Worm (Caenorhabditis elegans) whole organism, young adult: ENCODE measurements around the gene Y62H9A.15.

Source experiments
- C06A6.2 ChIP-seq: fragments of 200-800 bp; sonication (Bioruptor generic); conservative IDR thresholded peaks from 2 replicates; pipeline ENCODE4 v1.3.6; 2022; ENCODE audit warnings: missing genetic modification characterization, missing compliant biosample characterization
- F57C9.4 ChIP-seq: sonication (generic microtip); optimal IDR thresholded peaks from 2 replicates; lab custom pipeline; 2017; ENCODE audit warnings: mild to moderate bottlenecking, missing genetic modification characterization, missing compliant biosample characterization
- ama-1 ChIP-seq, 3 experiments: fragments of 150-350 bp in 1 of 3; sonication (generic microtip) in 2 of 3; optimal IDR thresholded peaks; 2 replicates each; lab custom pipeline; 2014 to 2018; ENCODE audit warnings: missing biosample characterization in 2 of 3, missing genetic modification characterization in 2 of 3, missing genetic modification reagents in 2 of 3
- cebp-1 ChIP-seq, 2 experiments: fragments of 200-800 bp in 1 of 2; sonication (Bioruptor generic) in 1 of 2; sonication (generic microtip) in 1 of 2; IDR thresholded peaks in 1 of 2; optimal IDR thresholded peaks in 1 of 2; 2 replicates each; pipeline versions ENCODE4 v1.3.6 to Lab custom; 2017 to 2022; ENCODE audit warnings: missing compliant biosample characterization in 2 of 2, missing genetic modification characterization in 2 of 2, mild to moderate bottlenecking in 1 of 2, missing genetic modification reagents in 1 of 2, moderate library complexity in 1 of 2
- ceh-40 ChIP-seq: fragments of 200-800 bp; sonication (Bioruptor generic); IDR thresholded peaks from 2 replicates; pipeline ENCODE4 v1.3.6; 2022; ENCODE audit warnings: missing genetic modification characterization, missing compliant biosample characterization
- dpl-1 ChIP-seq: fragments of 150-350 bp; optimal IDR thresholded peaks from 2 replicates; lab custom pipeline; 2014; ENCODE audit warnings: missing biosample characterization, missing genetic modification reagents, missing genetic modification characterization
- hlh-12 ChIP-seq: sonication (generic microtip); optimal IDR thresholded peaks from 2 replicates; lab custom pipeline; 2016; ENCODE audit warnings: missing genetic modification characterization, missing compliant biosample characterization
- lsl-1 ChIP-seq: fragments of 200-800 bp; sonication (Bioruptor generic); optimal IDR thresholded peaks from 2 replicates; lab custom pipeline; 2018; ENCODE audit warnings: mild to moderate bottlenecking, missing genetic modification characterization, moderate library complexity, missing compliant biosample characterization
- rcor-1 ChIP-seq: fragments of 200-800 bp; sonication (Bioruptor generic); IDR thresholded peaks from 2 replicates; pipeline ENCODE4 v1.3.6; 2022; ENCODE audit warnings: missing genetic modification reagents, missing genetic modification characterization, missing compliant biosample characterization
- snpc-4 ChIP-seq, 5 experiments: fragments of 150-350 bp in 1 of 5; sonication (generic microtip) in 4 of 5; optimal IDR thresholded peaks; 2 replicates each; lab custom pipeline; 2014 to 2018; ENCODE audit warnings: missing genetic modification characterization in 5 of 5, missing biosample characterization in 3 of 5, antibody characterized with exemption in 2 of 5, mild to moderate bottlenecking in 2 of 5, missing compliant biosample characterization in 2 of 5, missing genotype in 2 of 5, moderate library complexity in 2 of 5, missing genetic modification reagents in 1 of 5
- unc-62 ChIP-seq: fragments of 150-350 bp; optimal IDR thresholded peaks from 2 replicates; lab custom pipeline; 2014; ENCODE audit warnings: missing biosample characterization, missing genetic modification reagents, missing genetic modification characterization
- zfh-2 ChIP-seq: fragments of 200-800 bp; sonication (Bioruptor generic); conservative IDR thresholded peaks from 2 replicates; pipeline ENCODE4 v1.3.6; 2022; ENCODE audit warnings: missing genetic modification reagents, missing genetic modification characterization, missing compliant biosample characterization
- ztf-22 ChIP-seq: fragments of 200-800 bp; sonication (Bioruptor generic); optimal IDR thresholded peaks from 2 replicates; lab custom pipeline; 2018; ENCODE audit warnings: mild to moderate bottlenecking, missing genetic modification characterization, moderate library complexity, missing compliant biosample characterization

DNA sequence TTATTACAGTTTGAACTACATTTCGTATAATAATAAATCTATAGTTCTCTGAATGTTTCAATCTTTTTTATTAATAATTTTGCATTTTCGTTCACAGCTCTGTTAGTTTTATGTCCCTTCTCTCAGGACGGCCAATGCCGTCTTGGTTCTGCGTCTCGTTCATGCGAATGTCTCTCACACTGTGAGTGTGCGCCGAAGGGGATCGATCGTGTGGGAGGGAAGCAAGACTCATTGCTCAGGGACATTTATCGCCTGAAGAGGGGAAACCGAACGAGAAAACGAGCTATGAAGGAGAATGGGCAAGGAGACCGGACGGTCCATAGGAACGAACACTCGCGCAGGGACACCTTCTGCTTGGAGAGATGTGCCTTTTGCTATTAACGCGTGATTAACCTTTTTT, 10.9 kb downstream of the Y62H9A.15 start:
- TF ChIP-seq zfh-2 (no peak), dpl-1 (GFP tag; lab: Kevin White, UChicago) (no peak), C06A6.2 (GFP tag; lab: Robert Waterston, UW) (no peak), snpc-4 (GFP tag; optimal IDR thresholded peaks at IDR 0.05; lab: Kevin White, UChicago) (no peak), snpc-4 (tag; optimal IDR thresholded peaks at IDR 0.05; lab: Kevin White, UChicago) (no peak), unc-62 (no peak), hlh-12 (tag; lab: Kevin White, UChicago) (no peak), ama-1 (optimal IDR thresholded peaks at IDR 0.05; lab: Kevin White, UChicago) (no peak), ama-1 (GFP tag; optimal IDR thresholded peaks at IDR 0.05; lab: Kevin White, UChicago) (no peak), ceh-40 (no peak), rcor-1 (no peak), lsl-1 (GFP tag; lab: Kevin White, UChicago) (no peak), ztf-22 (GFP tag; lab: Kevin White, UChicago) (no peak), F57C9.4 (tag; lab: Kevin White, UChicago) (no peak), cebp-1 (GFP tag; IDR thresholded peaks at IDR 0.05; lab: Robert Waterston, UW) (no peak), cebp-1 (tag; optimal IDR thresholded peaks at IDR 0.05; lab: Kevin White, UChicago) (no peak)
